Worm (Caenorhabditis elegans) whole organism, L3 larva: ENCODE data around the gene Y7A5A.3.

ENCODE experiments used
- ama-1 ChIP-seq: fragments of 150-350 bp; optimal IDR thresholded peaks from 2 replicates; lab custom pipeline; 2018
- elt-2 ChIP-seq: sonication (generic microtip); optimal IDR thresholded peaks from 2 replicates; lab custom pipeline; 2016; ENCODE audit warnings: missing genetic modification reagents, mild to moderate bottlenecking, missing genetic modification characterization, missing compliant biosample characterization
- nhr-237 ChIP-seq: fragments of 150-350 bp; optimal IDR thresholded peaks from 2 replicates; lab custom pipeline; 2014; ENCODE audit warnings: missing biosample characterization, missing genetic modification characterization
- sea-2 ChIP-seq: fragments of 150-350 bp; sonication (generic microtip); optimal IDR thresholded peaks from 4 replicates; lab custom pipeline; 2014; ENCODE audit warnings: missing biosample characterization, missing genetic modification reagents, missing genetic modification characterization
- unc-39 ChIP-seq: sonication (generic microtip); optimal IDR thresholded peaks from 4 replicates; lab custom pipeline; 2017; ENCODE audit warnings: missing biosample characterization, missing genetic modification characterization
- unc-62 ChIP-seq: fragments of 150-350 bp; sonication (generic microtip); optimal IDR thresholded peaks from 4 replicates; lab custom pipeline; 2014; ENCODE audit warnings: missing biosample characterization, missing genetic modification reagents, missing genetic modification characterization
- zag-1 ChIP-seq: fragments of 150-350 bp; optimal IDR thresholded peaks from 2 replicates; lab custom pipeline; 2014; ENCODE audit warnings: missing biosample characterization, missing genetic modification characterization

ce11 chrX:15769895-15770559 lies 14.4 kb downstream of the Y7A5A.3 start:
- TF ChIP-seq zag-1 (tag; lab: Kevin White, UChicago), result no peak
- no peak for TF ChIP-seq sea-2 (GFP tag; lab: Kevin White, UChicago)
- no peak for TF ChIP-seq unc-62 (GFP tag; lab: Kevin White, UChicago)
- TF ChIP-seq ama-1, result no peak
- TF ChIP-seq unc-39 (tag; lab: Kevin White, UChicago), result no peak
- TF ChIP-seq nhr-237 (tag; lab: Kevin White, UChicago), result no peak
- TF ChIP-seq elt-2 (tag; lab: Kevin White, UChicago), result peak; percentile 68
